Fruit fly (Drosophila melanogaster) S2 (cell line): ENCODE results near the gene CG13623.

Source experiments
- CG8478 ChIP-seq: fragments of >200 bp; optimal IDR thresholded peaks from 2 replicates; lab custom pipeline; 2018
- CTCF ChIP-seq, 2 experiments: fragments of >200 bp; optimal IDR thresholded peaks; 2 replicates each; lab custom pipeline; 2018

- TF ChIP-seq CTCF (optimal IDR thresholded peaks at IDR 0.05; lab: Kevin White, UChicago) = no peak
- no peak for TF ChIP-seq CG8478 (lab: Kevin White, UChicago)
Measured at dm6 chr3R:24575787-24576413, 45.5 kb upstream of the CG13623 start.
